Fruit fly (Drosophila melanogaster) whole organism, larva: ENCODE results near the gene CG5455.

Source experiments
- noc ChIP-seq: fragments of 200-800 bp; sonication (Bioruptor generic); optimal IDR thresholded peaks from 3 replicates; lab custom pipeline; 2019; ENCODE audit warnings: missing biosample characterization, mild to moderate bottlenecking, missing genetic modification characterization, moderate library complexity

The CG5455 gene

DNA sequence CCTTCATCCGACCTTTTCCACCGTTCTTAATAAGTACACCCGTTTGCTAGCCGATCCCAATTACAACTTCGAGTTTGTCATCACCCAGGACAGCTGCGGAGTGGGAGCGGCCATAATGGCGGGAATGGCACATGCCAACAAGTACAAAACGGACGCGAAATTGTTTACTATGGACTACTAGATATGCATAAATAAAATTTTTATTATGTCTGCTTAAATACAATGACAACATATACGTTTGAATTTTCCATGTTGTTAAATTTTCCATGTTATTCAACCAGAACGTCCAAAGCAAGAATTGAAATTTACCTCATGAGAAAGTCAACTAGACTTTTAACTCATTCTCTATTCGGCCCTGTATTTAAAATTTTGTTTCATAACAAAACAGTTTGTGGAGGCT is 11.0 kb upstream of the CG5455 start, which contains the start of gene Hex-t2:
Gene Hex-t2 (plus strand): TSS at position 301 of the 400 bp plus-strand sequence.
- TF ChIP-seq noc (tag; lab: Kevin White, UChicago): no peak

dm6 chr3R:26452345-26452744 is 9.0 kb upstream of the CG5455 start, which contains the start of gene CG5447:
Gene CG5447 (plus strand): TSS chr3R:26452534.
- TF ChIP-seq noc (tag; lab: Kevin White, UChicago): no peak

- no peak for TF ChIP-seq noc (tag; lab: Kevin White, UChicago)
These were observed 6.8 kb upstream of the CG5455 start, which contains the start of gene CG43117 for dm6 chr3R:26454494-26454893. Gene CG43117 (plus strand): TSS chr3R:26454794.

DNA sequence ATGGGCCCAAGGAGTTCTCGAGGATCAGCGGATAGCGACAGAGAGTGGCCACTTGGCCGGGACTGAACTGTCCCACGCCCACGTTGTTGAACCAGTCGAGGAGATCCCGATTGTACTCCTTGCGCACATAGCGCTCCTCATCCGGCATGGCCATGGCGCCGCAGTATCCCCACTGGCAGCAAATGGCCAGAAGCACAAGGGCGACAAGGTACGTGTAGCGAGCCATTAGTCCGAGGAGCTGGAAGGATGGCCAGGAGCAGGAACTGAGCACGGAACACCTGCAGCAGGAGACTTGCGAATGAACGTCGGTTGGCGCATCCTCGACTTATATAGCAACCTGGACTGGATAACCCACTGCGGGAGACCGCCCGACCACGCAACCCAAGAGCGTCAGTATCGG is 5.5 kb upstream of the CG5455 start, which contains the start of gene Pdf:
Gene Pdf (minus strand): TSS at position 304 of the 400 bp plus-strand sequence.
- no peak for TF ChIP-seq noc (tag; lab: Kevin White, UChicago)

DNA sequence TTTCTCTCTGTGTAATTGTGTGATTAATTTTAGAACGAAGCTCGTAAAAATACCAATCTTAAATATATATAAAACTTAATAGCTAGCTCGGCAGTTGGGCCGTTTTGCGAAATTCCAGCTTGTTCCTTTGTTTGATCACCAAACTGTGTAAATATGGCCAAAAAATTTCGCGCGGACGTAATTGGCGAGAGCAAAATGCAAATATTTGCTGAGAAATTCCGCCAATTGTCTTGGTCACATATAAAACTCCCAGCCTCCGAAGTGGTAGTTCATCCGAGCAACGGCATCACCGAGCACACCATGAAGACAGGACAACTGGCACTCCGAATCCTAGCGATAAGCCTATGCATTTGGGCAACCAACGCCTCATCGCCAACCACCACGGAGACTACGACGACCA is 4.8 kb upstream of the CG5455 start, which contains the start of gene CG14237:
Gene CG14237 (plus strand): TSS at position 301 of the 400 bp plus-strand sequence.
- no peak for TF ChIP-seq noc (tag; lab: Kevin White, UChicago)

dm6 chr3R:26457949-26458348 is 3.4 kb upstream of the CG5455 start, which contains the start of gene CG14238:
Gene CG14238 (plus strand): TSS chr3R:26458249.
- no peak for TF ChIP-seq noc (tag; lab: Kevin White, UChicago)

DNA sequence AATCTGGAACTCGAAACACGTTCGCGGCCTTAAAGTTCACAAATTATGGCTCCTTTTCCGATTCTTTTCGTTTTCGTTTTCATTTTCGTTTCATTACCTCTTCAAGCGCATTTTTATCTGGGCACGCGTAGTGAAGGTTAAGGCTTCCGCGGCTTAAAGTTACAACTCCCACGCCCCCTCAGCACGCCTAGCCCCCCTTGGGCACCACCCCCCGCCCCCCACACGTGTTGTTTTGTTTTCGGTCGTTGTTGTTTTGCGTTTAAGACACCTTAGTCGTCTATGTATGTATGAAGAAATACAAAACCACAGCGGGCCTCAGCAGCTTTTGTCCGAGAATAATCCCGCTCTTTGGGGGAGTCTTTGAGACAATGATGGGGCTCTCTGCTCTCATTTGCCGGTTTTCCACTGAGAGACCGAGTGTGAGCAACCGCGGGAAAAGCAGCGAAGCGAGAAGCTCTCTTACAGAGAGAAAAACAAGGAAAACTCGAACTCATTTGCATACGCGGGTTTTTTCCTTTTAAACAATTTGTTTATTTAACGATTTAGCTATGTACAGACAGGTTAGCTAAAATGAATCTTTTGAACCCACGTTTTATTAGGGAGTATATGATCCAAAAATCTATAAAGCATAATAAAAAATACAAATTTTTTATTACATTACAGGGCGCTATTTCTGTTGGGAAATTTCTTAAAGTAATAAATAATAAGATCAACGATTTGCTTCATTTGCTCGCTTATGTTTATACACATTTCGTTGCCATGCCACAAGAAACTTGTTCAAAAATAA is 1.0 kb downstream of the CG5455 start:
- TF ChIP-seq noc (tag; lab: Kevin White, UChicago): no peak

dm6 chr3R:26463146-26463545 is 1.8 kb downstream of the CG5455 start:
- TF ChIP-seq noc (tag; lab: Kevin White, UChicago): no peak

dm6 chr3R:26463558-26463957 is 2.2 kb downstream of the CG5455 start:
- no peak for TF ChIP-seq noc (tag; lab: Kevin White, UChicago)

DNA sequence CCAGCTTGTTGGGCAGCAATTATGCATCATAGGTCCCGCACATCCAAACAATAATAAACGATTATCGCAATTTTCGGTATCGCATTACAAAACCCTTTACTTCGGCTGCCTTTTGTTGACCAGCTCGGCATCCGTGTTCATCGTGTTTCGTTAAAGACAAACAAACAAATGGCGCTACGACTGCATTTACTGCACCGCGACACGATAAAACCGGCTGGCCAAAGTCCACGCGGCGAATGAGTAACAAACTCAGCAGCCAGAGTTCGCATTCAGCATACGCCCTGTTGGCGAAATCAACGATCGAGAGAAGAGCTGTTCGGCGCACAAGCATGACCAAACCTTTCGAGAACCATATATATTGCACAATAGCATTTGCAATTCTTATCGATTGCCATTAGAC is 3.0 kb downstream of the CG5455 start:
- TF ChIP-seq noc (tag; lab: Kevin White, UChicago): no peak

- no peak for TF ChIP-seq noc (tag; lab: Kevin White, UChicago)
These were observed 3.8 kb downstream of the CG5455 start for dm6 chr3R:26465121-26465520.

dm6 chr3R:26478040-26478439 is 16.7 kb downstream of the CG5455 start:
- no peak for TF ChIP-seq noc (tag; lab: Kevin White, UChicago)

dm6 chr3R:26478644-26479043 is 17.3 kb downstream of the CG5455 start:
- TF ChIP-seq noc (tag; lab: Kevin White, UChicago): no peak

- TF ChIP-seq noc (tag; lab: Kevin White, UChicago): no peak
These were observed 17.9 kb downstream of the CG5455 start for dm6 chr3R:26479208-26479607.

DNA sequence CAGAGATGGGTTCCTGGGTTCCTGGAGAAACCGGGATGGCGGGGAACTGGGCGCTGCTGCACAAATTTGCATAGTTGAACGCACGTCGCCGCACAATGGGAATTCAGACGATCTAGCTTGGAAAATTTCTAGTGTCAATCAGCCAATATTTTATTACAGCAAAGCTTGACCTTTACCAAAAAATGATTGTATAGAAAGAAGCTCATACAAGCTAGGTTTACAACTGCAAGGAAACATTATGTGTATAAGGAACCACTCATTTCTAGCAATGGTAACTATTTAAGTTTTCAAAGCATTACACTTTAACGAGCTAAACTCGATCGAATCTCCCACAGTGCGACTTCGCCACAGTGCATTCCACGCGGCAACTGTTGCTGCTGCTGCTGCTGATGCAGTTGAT is 19.0 kb downstream of the CG5455 start:
- no peak for TF ChIP-seq noc (tag; lab: Kevin White, UChicago)

DNA sequence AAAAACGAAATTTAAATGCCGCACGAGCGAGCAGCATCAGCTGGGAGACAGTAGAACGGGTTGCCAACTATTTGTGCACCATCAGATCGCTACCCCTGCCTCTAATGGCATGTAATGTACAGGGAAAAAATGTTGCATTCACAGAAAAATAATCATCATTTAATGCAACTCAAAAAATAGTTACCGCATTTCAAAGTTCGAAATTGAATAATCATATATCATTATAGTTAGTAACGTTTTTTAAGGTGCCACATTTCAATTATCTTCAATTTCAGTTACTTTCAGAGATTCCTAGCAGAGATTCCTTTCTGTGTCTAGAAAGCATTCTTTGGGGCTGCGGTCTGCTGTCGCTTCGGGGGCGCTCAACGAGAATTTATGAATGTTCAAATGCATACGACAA is 19.9 kb downstream of the CG5455 start:
- TF ChIP-seq noc (tag; lab: Kevin White, UChicago): no peak

- TF ChIP-seq noc (tag; lab: Kevin White, UChicago): no peak
These were observed 22.3 kb downstream of the CG5455 start for dm6 chr3R:26483657-26484056.
